Worm (Caenorhabditis elegans) whole organism, early embryonic: ENCODE results near the gene msrp-4.

Experiments used
- F13C5.2 ChIP-seq: sonication (generic microtip); optimal IDR thresholded peaks from 2 replicates; lab custom pipeline; 2017; ENCODE audit warnings: mild to moderate bottlenecking, missing genetic modification characterization, inconsistent platforms, missing compliant biosample characterization
- ama-1 ChIP-seq: fragments of 150-350 bp; optimal IDR thresholded peaks from 2 replicates; lab custom pipeline; 2014
- ceh-36 ChIP-seq: sonication (generic microtip); optimal IDR thresholded peaks from 2 replicates; lab custom pipeline; 2016; ENCODE audit warnings: missing genetic modification characterization, inconsistent platforms, missing compliant biosample characterization
- flt-1 ChIP-seq: fragments of 200-800 bp; sonication (Bioruptor generic); IDR thresholded peaks from 2 replicates; pipeline ENCODE4 v1.3.6; 2022; ENCODE audit warnings: missing genetic modification characterization, missing compliant biosample characterization
- pes-1 ChIP-seq: fragments of 200-800 bp; sonication (Bioruptor generic); IDR thresholded peaks from 2 replicates; pipeline ENCODE4 v1.3.6; 2022; ENCODE audit warnings: missing genetic modification reagents, missing genetic modification characterization, missing compliant biosample characterization
- sea-1 ChIP-seq: fragments of 200-800 bp; sonication (Bioruptor generic); conservative IDR thresholded peaks from 2 replicates; pipeline ENCODE4 v1.3.6; 2022; ENCODE audit warnings: missing genetic modification characterization, missing compliant biosample characterization
- tbx-11 ChIP-seq: fragments of 200-800 bp; sonication (Bioruptor generic); IDR thresholded peaks from 2 replicates; pipeline ENCODE4 v1.3.6; 2022; ENCODE audit warnings: missing genetic modification characterization, missing compliant biosample characterization
- tra-4 ChIP-seq: sonication (generic microtip); optimal IDR thresholded peaks from 2 replicates; lab custom pipeline; 2017; ENCODE audit warnings: missing genetic modification characterization, missing compliant biosample characterization

- TF ChIP-seq ceh-36 (no peak), flt-1 (GFP tag; lab: Robert Waterston, UW) (no peak), ama-1 (lab: Kevin White, UChicago) (no peak), tbx-11 (GFP tag; lab: Robert Waterston, UW) (no peak), F13C5.2 (tag; lab: Kevin White, UChicago) (no peak), tra-4 (tag; lab: Kevin White, UChicago) (no peak), sea-1 (no peak), pes-1 (GFP tag; lab: Robert Waterston, UW) (no peak)
Measured at ce11 chrII:791828-792227, 30.8 kb downstream of the msrp-4 start, which contains the start of gene F46F5.1.
